Fruit fly (Drosophila melanogaster): ENCODE results near the gene CG1801.

DNA sequence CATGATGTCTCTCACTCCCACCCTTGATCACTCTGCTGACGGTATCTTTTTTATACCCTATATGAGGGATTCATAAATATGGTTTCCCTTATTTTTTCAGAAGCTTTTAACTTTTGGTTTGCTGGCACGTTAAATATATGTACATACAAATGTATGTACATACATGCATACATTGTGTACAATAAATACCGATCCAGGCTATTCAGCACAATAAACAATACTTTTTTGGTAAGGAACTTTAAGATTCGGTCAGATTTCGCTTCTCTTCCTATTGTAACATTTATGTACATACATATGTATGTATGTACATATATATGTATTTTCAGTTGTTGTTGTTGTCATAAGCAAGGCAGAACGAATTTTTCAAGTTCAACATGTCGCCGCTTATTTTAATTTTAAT lies 35.3 kb downstream of the CG1801 start:
- no peak for TF ChIP-seq ttk (optimal IDR thresholded peaks at IDR 0.05)
- no peak for TF ChIP-seq h (optimal IDR thresholded peaks at IDR 0.05)
